Fruit fly (Drosophila melanogaster): ENCODE measurements around the gene Synd.
A peak's percentile ranks its signal among the peaks of the same experiment; 100 is the strongest.

DNA sequence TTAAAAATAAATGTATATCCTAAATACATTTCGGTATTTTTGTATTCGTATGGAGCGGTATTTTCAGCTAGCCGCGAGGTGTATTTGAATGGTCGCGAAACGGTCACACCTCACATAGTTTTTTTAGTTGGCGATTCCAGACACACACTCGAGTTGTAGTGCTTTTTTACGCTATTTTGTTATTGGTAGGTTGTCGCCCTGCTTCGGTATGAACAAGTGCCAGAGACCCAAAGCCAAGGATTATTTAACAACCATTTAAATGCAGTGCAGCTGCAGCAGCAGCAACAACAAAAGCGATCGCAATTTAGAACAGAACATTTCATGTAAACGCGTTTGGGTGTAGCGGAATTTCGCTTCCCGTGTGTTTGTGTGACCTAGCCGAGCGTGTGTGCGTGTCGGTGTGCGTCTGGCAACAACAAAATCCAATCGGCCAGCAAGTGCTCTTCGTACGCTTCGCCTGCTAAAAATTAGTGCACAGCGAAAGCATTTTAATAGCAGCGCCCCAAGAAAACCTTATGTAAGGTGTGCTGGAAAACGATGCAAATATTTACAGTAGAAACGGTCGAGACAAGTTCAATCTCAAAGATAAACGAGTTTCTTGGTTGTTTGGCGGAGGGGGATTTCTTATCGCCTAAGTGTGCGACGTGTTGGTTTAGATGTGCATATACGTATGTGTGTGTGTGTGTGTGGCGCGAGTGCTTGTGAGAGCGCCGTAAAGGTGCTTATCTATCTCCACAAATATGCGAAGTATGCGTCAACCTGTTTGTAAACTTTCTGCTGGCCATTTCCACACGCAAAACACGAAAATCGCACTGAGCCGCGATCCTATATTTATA lies at the start of gene Synd:
- no peak for TF ChIP-seq fd85E (GFP tag; optimal IDR thresholded peaks at IDR 0.05)
- peak; percentile 32 for TF ChIP-seq Hr4 (GFP tag; optimal IDR thresholded peaks at IDR 0.05)
- peak; percentile 47 for TF ChIP-seq Eip75B (GFP tag; optimal IDR thresholded peaks at IDR 0.05)
- TF ChIP-seq CG8119 (GFP tag; IDR thresholded peaks at IDR 0.05), result peak; percentile 53; the same call in 1 of the 3 replicates
- peak; percentile 41 for TF ChIP-seq Hr39 (GFP tag; optimal IDR thresholded peaks at IDR 0.05)
- no peak for TF ChIP-seq fd59A (GFP tag; optimal IDR thresholded peaks at IDR 0.05)
- peak; percentile 19 for TF ChIP-seq acj6 (GFP tag; optimal IDR thresholded peaks at IDR 0.05)
- TF ChIP-seq Smox (GFP tag; optimal IDR thresholded peaks at IDR 0.05), result no peak
- TF ChIP-seq Gug (GFP tag; IDR thresholded peaks at IDR 0.05), result no peak
